Fruit fly (Drosophila melanogaster) S2 (cell line): ENCODE results near the gene alphaTub85E.

ENCODE experiments used
- CG8478 ChIP-seq: fragments of >200 bp; optimal IDR thresholded peaks from 2 replicates; lab custom pipeline; 2018
- CTCF ChIP-seq, 2 experiments: fragments of >200 bp; optimal IDR thresholded peaks; 2 replicates each; lab custom pipeline; 2018

dm6 chr3R:9745442-9745841 lies 12.4 kb upstream of the alphaTub85E start:
- TF ChIP-seq CG8478 (lab: Kevin White, UChicago) (no peak), CTCF (optimal IDR thresholded peaks at IDR 0.05; lab: Kevin White, UChicago) (no peak)
